Fruit fly (Drosophila melanogaster) whole organism, embryonic: ENCODE results near the gene CG13658.

Source experiments
- Adf1 ChIP-seq: fragments of 200-800 bp; sonication (Bioruptor generic); IDR thresholded peaks from 2 replicates; pipeline ENCODE4 v1.3.6; 2022; ENCODE audit warnings: missing biosample characterization, missing genetic modification characterization
- Aef1 ChIP-seq: fragments of 200-800 bp; sonication (Bioruptor generic); IDR thresholded peaks from 3 replicates; pipeline ENCODE4 v1.3.6; 2022; ENCODE audit warnings: missing biosample characterization, missing genetic modification characterization
- CG10431 ChIP-seq: fragments of 200-800 bp; sonication (Bioruptor generic); optimal IDR thresholded peaks from 3 replicates; lab custom pipeline; 2018; ENCODE audit warnings: missing biosample characterization, mild to moderate bottlenecking, missing genetic modification characterization
- CG11695 ChIP-seq: fragments of 200-800 bp; sonication (Bioruptor generic); IDR thresholded peaks from 3 replicates; pipeline ENCODE4 v1.3.6; 2022; ENCODE audit warnings: missing biosample characterization, missing genetic modification characterization
- CG11696 ChIP-seq: fragments of 200-800 bp; sonication (Bioruptor generic); IDR thresholded peaks from 2 replicates; pipeline ENCODE4 v1.3.6; 2022; ENCODE audit warnings: missing biosample characterization, missing genetic modification characterization
- CG12155 ChIP-seq: fragments of 200-800 bp; sonication (Bioruptor generic); optimal IDR thresholded peaks from 3 replicates; lab custom pipeline; 2016; ENCODE audit warnings: missing biosample characterization, missing genetic modification characterization
- CG13123 ChIP-seq: fragments of 200-800 bp; sonication (Bioruptor generic); optimal IDR thresholded peaks from 2 replicates; lab custom pipeline; 2016; ENCODE audit warnings: missing biosample characterization, missing genetic modification characterization
- CG17328 ChIP-seq: fragments of 200-800 bp; sonication (Bioruptor generic); IDR thresholded peaks from 2 replicates; pipeline ENCODE4 v1.3.6; 2022; ENCODE audit warnings: missing biosample characterization, missing genetic modification characterization
- CG2712 ChIP-seq: fragments of 200-800 bp; optimal IDR thresholded peaks from 3 replicates; lab custom pipeline; 2019; ENCODE audit warnings: missing biosample characterization, mild to moderate bottlenecking, missing genetic modification characterization, moderate library complexity
- CG30431 ChIP-seq: fragments of 200-800 bp; sonication (Bioruptor generic); optimal IDR thresholded peaks from 2 replicates; lab custom pipeline; 2017; ENCODE audit warnings: missing biosample characterization, missing genetic modification characterization
- CG3065 ChIP-seq: fragments of 200-800 bp; sonication (Bioruptor generic); optimal IDR thresholded peaks from 2 replicates; lab custom pipeline; 2016; ENCODE audit warnings: missing biosample characterization, missing genetic modification characterization
- CG31441 ChIP-seq: fragments of 200-800 bp; sonication (Bioruptor generic); IDR thresholded peaks from 2 replicates; pipeline ENCODE4 v1.3.6; 2022; ENCODE audit warnings: missing biosample characterization, missing genetic modification characterization
- CG4282 ChIP-seq: fragments of 200-800 bp; sonication (Bioruptor generic); optimal IDR thresholded peaks from 2 replicates; lab custom pipeline; 2016; ENCODE audit warnings: missing biosample characterization, missing genetic modification characterization
- CG4707 ChIP-seq: fragments of 200-800 bp; sonication (Bioruptor generic); optimal IDR thresholded peaks from 2 replicates; lab custom pipeline; 2018; ENCODE audit warnings: missing biosample characterization, mild to moderate bottlenecking, missing genetic modification characterization, moderate library complexity
- CG4820 ChIP-seq: fragments of 200-800 bp; sonication (Bioruptor generic); optimal IDR thresholded peaks from 3 replicates; lab custom pipeline; 2016; ENCODE audit warnings: missing biosample characterization, missing genetic modification characterization
- CG5953 ChIP-seq: fragments of 200-800 bp; sonication (Bioruptor generic); IDR thresholded peaks from 2 replicates; pipeline ENCODE4 v1.3.6; 2022; ENCODE audit warnings: missing biosample characterization, missing genetic modification characterization
- CG6813 ChIP-seq: fragments of 200-800 bp; sonication (Bioruptor generic); optimal IDR thresholded peaks from 2 replicates; lab custom pipeline; 2017; ENCODE audit warnings: missing biosample characterization, missing genetic modification characterization, mild to moderate bottlenecking, moderate library complexity, missing genetic modification reagents
- CG7372 ChIP-seq: fragments of 200-800 bp; sonication (Bioruptor generic); IDR thresholded peaks from 2 replicates; pipeline ENCODE4 v1.3.6; 2022; ENCODE audit warnings: missing biosample characterization, missing genetic modification characterization
- CG7928 ChIP-seq: fragments of 200-800 bp; sonication (Bioruptor generic); optimal IDR thresholded peaks from 2 replicates; lab custom pipeline; 2017; ENCODE audit warnings: missing biosample characterization, mild to moderate bottlenecking, missing genetic modification characterization
- CG7987 ChIP-seq: fragments of 200-800 bp; sonication (Bioruptor generic); optimal IDR thresholded peaks from 2 replicates; lab custom pipeline; 2018; ENCODE audit warnings: missing biosample characterization, mild to moderate bottlenecking, missing genetic modification characterization, moderate library complexity
- CG8388 ChIP-seq: fragments of 200-800 bp; sonication (Bioruptor generic); optimal IDR thresholded peaks from 2 replicates; lab custom pipeline; 2019; ENCODE audit warnings: missing biosample characterization, mild to moderate bottlenecking, missing genetic modification characterization, moderate library complexity
- CG9727 ChIP-seq: fragments of 200-800 bp; sonication (Bioruptor generic); optimal IDR thresholded peaks from 3 replicates; lab custom pipeline; 2017; ENCODE audit warnings: missing biosample characterization, mild to moderate bottlenecking, missing genetic modification characterization
- Chrac-16 ChIP-seq: fragments of 200-800 bp; sonication (Bioruptor generic); optimal IDR thresholded peaks from 3 replicates; lab custom pipeline; 2016; ENCODE audit warnings: missing biosample characterization, missing genetic modification characterization
- D19A ChIP-seq: fragments of 200-800 bp; optimal IDR thresholded peaks from 3 replicates; lab custom pipeline; 2019; ENCODE audit warnings: missing biosample characterization, mild to moderate bottlenecking, missing genetic modification characterization, moderate library complexity
- Dad ChIP-seq: fragments of 200-800 bp; sonication (Bioruptor generic); optimal IDR thresholded peaks from 3 replicates; lab custom pipeline; 2016; ENCODE audit warnings: missing biosample characterization, missing genetic modification characterization
- Dip2 ChIP-seq: fragments of 200-800 bp; sonication (Bioruptor generic); IDR thresholded peaks from 2 replicates; pipeline ENCODE4 v1.3.6; 2022; ENCODE audit warnings: missing biosample characterization, missing genetic modification characterization
- Dip3 ChIP-seq: fragments of 200-800 bp; sonication (Bioruptor generic); optimal IDR thresholded peaks from 3 replicates; lab custom pipeline; 2016; ENCODE audit warnings: missing biosample characterization, missing genetic modification characterization
- Doc3 ChIP-seq: fragments of 200-800 bp; sonication (Bioruptor generic); IDR thresholded peaks from 3 replicates; pipeline ENCODE4 v1.3.6; 2022; ENCODE audit warnings: missing biosample characterization, missing genetic modification characterization; ENCODE audit not compliant: partially characterized antibody
- E2f1 ChIP-seq: fragments of 200-800 bp; sonication (Bioruptor generic); IDR thresholded peaks from 2 replicates; pipeline ENCODE4 v1.3.6; 2022; ENCODE audit warnings: missing biosample characterization, missing genetic modification characterization
- HmgZ ChIP-seq: fragments of 200-800 bp; sonication (Bioruptor generic); optimal IDR thresholded peaks from 2 replicates; lab custom pipeline; 2018; ENCODE audit warnings: missing biosample characterization, mild to moderate bottlenecking, missing genetic modification characterization
- Lim3 ChIP-seq: fragments of 200-800 bp; sonication (Bioruptor generic); IDR thresholded peaks from 2 replicates; pipeline ENCODE4 v1.3.6; 2022; ENCODE audit warnings: missing biosample characterization, missing genetic modification characterization
- Mrtf ChIP-seq: fragments of 200-800 bp; sonication (Bioruptor generic); IDR thresholded peaks from 3 replicates; pipeline ENCODE4 v1.3.6; 2022; ENCODE audit warnings: missing biosample characterization, missing genetic modification characterization
- PHDP ChIP-seq: fragments of 200-800 bp; sonication (Bioruptor generic); optimal IDR thresholded peaks from 3 replicates; lab custom pipeline; 2018; ENCODE audit warnings: missing biosample characterization, mild to moderate bottlenecking, missing genetic modification characterization, moderate library complexity
- Poxn ChIP-seq: fragments of 200-800 bp; sonication (Bioruptor generic); IDR thresholded peaks from 2 replicates; pipeline ENCODE4 v1.3.6; 2022; ENCODE audit warnings: missing biosample characterization, missing genetic modification characterization
- Ravus ChIP-seq: fragments of 200-800 bp; sonication (Bioruptor generic); IDR thresholded peaks from 2 replicates; pipeline ENCODE4 v1.3.6; 2022; ENCODE audit warnings: missing biosample characterization, missing genetic modification characterization
- Scr ChIP-seq: fragments of 200-800 bp; sonication (Bioruptor generic); IDR thresholded peaks from 2 replicates; pipeline ENCODE4 v1.3.6; 2022; ENCODE audit warnings: missing biosample characterization, missing genetic modification characterization; ENCODE audit not compliant: partially characterized antibody
- Vsx1 ChIP-seq: fragments of 200-800 bp; sonication (Bioruptor generic); optimal IDR thresholded peaks from 2 replicates; lab custom pipeline; 2017; ENCODE audit warnings: missing biosample characterization, mild to moderate bottlenecking, missing genetic modification characterization, missing genetic modification reagents
- Xbp1 ChIP-seq: fragments of 200-800 bp; sonication (Bioruptor generic); optimal IDR thresholded peaks from 3 replicates; lab custom pipeline; 2016; ENCODE audit warnings: missing biosample characterization, mild to moderate bottlenecking, missing genetic modification characterization
- ac ChIP-seq: fragments of 200-800 bp; sonication (Bioruptor generic); optimal IDR thresholded peaks from 3 replicates; lab custom pipeline; 2017; ENCODE audit warnings: missing biosample characterization, mild to moderate bottlenecking, missing genetic modification characterization
- ash1 ChIP-seq: fragments of 200-800 bp; sonication (Bioruptor generic); optimal IDR thresholded peaks from 2 replicates; lab custom pipeline; 2018; ENCODE audit warnings: missing biosample characterization, mild to moderate bottlenecking, missing genetic modification characterization
- bowl ChIP-seq: fragments of 200-800 bp; sonication (Bioruptor generic); IDR thresholded peaks from 2 replicates; pipeline ENCODE4 v1.3.6; 2022; ENCODE audit warnings: missing biosample characterization, missing genetic modification characterization
- btn ChIP-seq: fragments of 200-800 bp; sonication (Bioruptor generic); optimal IDR thresholded peaks from 2 replicates; lab custom pipeline; 2016; ENCODE audit warnings: missing biosample characterization, missing genetic modification characterization
- fd3F ChIP-seq: fragments of 200-800 bp; sonication (Bioruptor generic); optimal IDR thresholded peaks from 2 replicates; lab custom pipeline; 2018; ENCODE audit warnings: missing biosample characterization, mild to moderate bottlenecking, missing genetic modification characterization, moderate library complexity
- her ChIP-seq: fragments of 200-800 bp; sonication (Bioruptor generic); optimal IDR thresholded peaks from 2 replicates; lab custom pipeline; 2016; ENCODE audit warnings: missing biosample characterization, missing genetic modification characterization
- insv ChIP-seq, 2 experiments: fragments of 200-800 bp; sonication (Bioruptor generic); optimal IDR thresholded peaks; 3 replicates each; lab custom pipeline; 2016 to 2018; ENCODE audit warnings: missing biosample characterization in 2 of 2, missing genetic modification characterization in 2 of 2
- ken ChIP-seq: fragments of 200-800 bp; sonication (Bioruptor generic); IDR thresholded peaks from 3 replicates; pipeline ENCODE4 v1.3.6; 2022; ENCODE audit warnings: missing biosample characterization, missing genetic modification characterization
- pho ChIP-seq: fragments of 200-800 bp; sonication (Bioruptor generic); optimal IDR thresholded peaks from 2 replicates; lab custom pipeline; 2016; ENCODE audit warnings: missing biosample characterization, missing genetic modification characterization
- ro ChIP-seq: fragments of 200-800 bp; sonication (Bioruptor generic); IDR thresholded peaks from 2 replicates; pipeline ENCODE4 v1.3.6; 2022; ENCODE audit warnings: missing biosample characterization, missing genetic modification characterization
- scrt ChIP-seq: fragments of 200-800 bp; sonication (Bioruptor generic); optimal IDR thresholded peaks from 2 replicates; lab custom pipeline; 2018; ENCODE audit warnings: missing biosample characterization, mild to moderate bottlenecking, missing genetic modification characterization, moderate library complexity
- sr ChIP-seq: fragments of 200-800 bp; sonication (Bioruptor generic); IDR thresholded peaks from 3 replicates; pipeline ENCODE4 v1.3.6; 2022; ENCODE audit warnings: missing biosample characterization, missing genetic modification characterization
- tgo ChIP-seq: fragments of 200-800 bp; sonication (Bioruptor generic); IDR thresholded peaks from 3 replicates; pipeline ENCODE4 v1.3.6; 2022; ENCODE audit warnings: missing biosample characterization, missing genetic modification characterization
- vnd ChIP-seq: fragments of 200-800 bp; sonication (Bioruptor generic); IDR thresholded peaks from 3 replicates; pipeline ENCODE4 v1.3.6; 2022; ENCODE audit warnings: missing biosample characterization, missing genetic modification characterization; ENCODE audit not compliant: partially characterized antibody
- wdn ChIP-seq: fragments of 200-800 bp; sonication (Bioruptor generic); IDR thresholded peaks from 2 replicates; pipeline ENCODE4 v1.3.6; 2022; ENCODE audit warnings: missing biosample characterization, missing genetic modification characterization

The CG13658 gene

dm6 chr3R:25275276-25275675 is 12.0 kb upstream of the CG13658 start (continued):
- TF ChIP-seq Dip2 (GFP tag; lab: Robert Waterston, UW) (no peak), vnd (GFP tag; lab: Robert Waterston, UW) (no peak), Aef1 (no peak), Lim3 (GFP tag; lab: Robert Waterston, UW) (no peak), CG31441 (GFP tag; lab: Robert Waterston, UW) (no peak), CG11695 (GFP tag; lab: Robert Waterston, UW) (0 out of 3 replicates have a peak, but pooled peaks have one; percentile 17), CG2712 (tag; lab: Kevin White, UChicago) (no peak), ac (no peak), bowl (GFP tag; lab: Robert Waterston, UW) (no peak), E2f1 (no peak), CG12155 (GFP tag; lab: Kevin White, UChicago) (no peak), Adf1 (GFP tag; lab: Robert Waterston, UW) (no peak), Poxn (no peak), pho (GFP tag; lab: Kevin White, UChicago) (no peak), CG17328 (GFP tag; lab: Robert Waterston, UW) (no peak), ken (GFP tag; lab: Robert Waterston, UW) (no peak), CG30431 (GFP tag; lab: Kevin White, UChicago) (no peak), CG7928 (no peak), Xbp1 (GFP tag; lab: Kevin White, UChicago) (no peak), insv (GFP tag; optimal IDR thresholded peaks at IDR 0.05; lab: Kevin White, UChicago) (no peak), Scr (GFP tag; lab: Robert Waterston, UW) (no peak), CG8388 (GFP tag; lab: Kevin White, UChicago) (no peak), CG7372 (GFP tag; lab: Robert Waterston, UW) (peak; percentile 59), Mrtf (GFP tag; lab: Robert Waterston, UW) (no peak), her (GFP tag; lab: Kevin White, UChicago) (no peak), Ravus (GFP tag; lab: Robert Waterston, UW) (no peak), CG5953 (GFP tag; lab: Robert Waterston, UW) (no peak), CG4282 (no peak), D19A (tag; lab: Kevin White, UChicago) (no peak), CG6813 (GFP tag; lab: Kevin White, UChicago) (peak; percentile 25), sr (no peak), btn (GFP tag; lab: Kevin White, UChicago) (no peak), scrt (peak; percentile 55), HmgZ (peak; percentile 46), Doc3 (GFP tag; lab: Robert Waterston, UW) (no peak), CG4707 (GFP tag; lab: Kevin White, UChicago) (no peak), CG9727 (GFP tag; lab: Kevin White, UChicago) (no peak), fd3F (GFP tag; lab: Kevin White, UChicago) (peak; percentile 50), CG4820 (GFP tag; lab: Kevin White, UChicago) (no peak), PHDP (tag; lab: Kevin White, UChicago) (peak; percentile 71), CG7987 (GFP tag; lab: Kevin White, UChicago) (no peak), Dip3 (GFP tag; lab: Kevin White, UChicago) (no peak), ro (GFP tag; lab: Robert Waterston, UW) (no peak), Vsx1 (GFP tag; lab: Kevin White, UChicago) (no peak), CG13123 (GFP tag; lab: Kevin White, UChicago) (no peak), CG3065 (GFP tag; lab: Kevin White, UChicago) (no peak), tgo (no peak), Chrac-16 (no peak), CG10431 (GFP tag; lab: Kevin White, UChicago) (no peak), wdn (no peak), CG11696 (no peak), ash1 (GFP tag; lab: Kevin White, UChicago) (no peak), Dad (GFP tag; lab: Kevin White, UChicago) (no peak)
